Worm (Caenorhabditis elegans) whole organism, late embryonic: ENCODE data around the gene T13H10.2.

ENCODE experiments used
- C08G9.2 ChIP-seq: sonication (generic microtip); optimal IDR thresholded peaks from 2 replicates; lab custom pipeline; 2016; ENCODE audit warnings: mild to moderate bottlenecking, missing genetic modification characterization, moderate library complexity, missing compliant biosample characterization
- C38D4.7 ChIP-seq: fragments of 200-800 bp; sonication (Bioruptor generic); optimal IDR thresholded peaks from 2 replicates; lab custom pipeline; 2018; ENCODE audit warnings: mild to moderate bottlenecking, missing genetic modification characterization, moderate library complexity, missing compliant biosample characterization
- T23F11.4 ChIP-seq: fragments of 200-800 bp; sonication (Bioruptor generic); optimal IDR thresholded peaks from 2 replicates; lab custom pipeline; 2018; ENCODE audit warnings: mild to moderate bottlenecking, missing genetic modification characterization, missing compliant biosample characterization
- ceh-18 ChIP-seq: sonication (generic microtip); optimal IDR thresholded peaks from 2 replicates; lab custom pipeline; 2016; ENCODE audit warnings: missing genetic modification characterization, missing compliant biosample characterization
- ceh-22 ChIP-seq: sonication (generic microtip); optimal IDR thresholded peaks from 2 replicates; lab custom pipeline; 2017; ENCODE audit warnings: missing biosample characterization, missing genetic modification characterization
- ceh-30 ChIP-seq: fragments of 150-350 bp; optimal IDR thresholded peaks from 2 replicates; lab custom pipeline; 2014; ENCODE audit warnings: missing biosample characterization, missing genetic modification characterization
- ceh-34 ChIP-seq: sonication (generic microtip); optimal IDR thresholded peaks from 2 replicates; lab custom pipeline; 2016; ENCODE audit warnings: mild to moderate bottlenecking, missing genetic modification characterization, missing compliant biosample characterization
- ceh-45 ChIP-seq: fragments of 200-800 bp; sonication (Bioruptor generic); IDR thresholded peaks from 2 replicates; pipeline ENCODE4 v1.3.6; 2022; ENCODE audit warnings: missing genetic modification reagents, missing genetic modification characterization, missing compliant biosample characterization
- ceh-48 ChIP-seq: sonication (generic microtip); optimal IDR thresholded peaks from 2 replicates; lab custom pipeline; 2016; ENCODE audit warnings: missing genetic modification characterization, inconsistent platforms, missing compliant biosample characterization
- ceh-9 ChIP-seq: sonication (generic microtip); optimal IDR thresholded peaks from 2 replicates; lab custom pipeline; 2016; ENCODE audit warnings: mild to moderate bottlenecking, missing genetic modification characterization, inconsistent platforms, missing compliant biosample characterization
- dve-1 ChIP-seq: sonication (generic microtip); optimal IDR thresholded peaks from 2 replicates; lab custom pipeline; 2017; ENCODE audit warnings: antibody characterized with exemption, mild to moderate bottlenecking, missing genetic modification characterization, missing compliant biosample characterization
- elt-2 ChIP-seq: sonication (generic microtip); optimal IDR thresholded peaks from 2 replicates; lab custom pipeline; 2016; ENCODE audit warnings: missing genetic modification reagents, missing genetic modification characterization, missing compliant biosample characterization
- elt-4 ChIP-seq: sonication (generic microtip); optimal IDR thresholded peaks from 2 replicates; lab custom pipeline; 2016; ENCODE audit warnings: missing genetic modification characterization, missing compliant biosample characterization
- fkh-10 ChIP-seq: fragments of 150-350 bp; optimal IDR thresholded peaks from 2 replicates; lab custom pipeline; 2014; ENCODE audit warnings: missing biosample characterization, missing genetic modification reagents, missing genetic modification characterization
- gmeb-2 ChIP-seq: sonication (generic microtip); optimal IDR thresholded peaks from 2 replicates; lab custom pipeline; 2016; ENCODE audit warnings: missing genetic modification characterization, inconsistent platforms, missing compliant biosample characterization
- hlh-13 ChIP-seq: fragments of 200-800 bp; sonication (Bioruptor generic); optimal IDR thresholded peaks from 2 replicates; lab custom pipeline; 2018; ENCODE audit warnings: mild to moderate bottlenecking, missing genetic modification characterization, missing compliant biosample characterization
- hlh-15 ChIP-seq: sonication (generic microtip); optimal IDR thresholded peaks from 2 replicates; lab custom pipeline; 2016; ENCODE audit warnings: missing genetic modification characterization, missing compliant biosample characterization
- hlh-30 ChIP-seq: sonication (generic microtip); optimal IDR thresholded peaks from 2 replicates; lab custom pipeline; 2017; ENCODE audit warnings: antibody characterized with exemption, missing genetic modification characterization, missing compliant biosample characterization; ENCODE audit not compliant: insufficient read depth
- madf-2 ChIP-seq: sonication (generic microtip); optimal IDR thresholded peaks from 2 replicates; lab custom pipeline; 2017; ENCODE audit warnings: missing genetic modification characterization, missing compliant biosample characterization
- mec-3 ChIP-seq: sonication (generic microtip); optimal IDR thresholded peaks from 2 replicates; lab custom pipeline; 2016; ENCODE audit warnings: borderline replicate concordance, missing genetic modification characterization, missing compliant biosample characterization
- nhr-11 ChIP-seq: fragments of 150-350 bp; optimal IDR thresholded peaks from 2 replicates; lab custom pipeline; 2014; ENCODE audit warnings: missing biosample characterization, missing genetic modification characterization
- odd-2 ChIP-seq: sonication (generic microtip); optimal IDR thresholded peaks from 2 replicates; lab custom pipeline; 2017; ENCODE audit warnings: antibody characterized with exemption, mild to moderate bottlenecking, missing genetic modification characterization, missing compliant biosample characterization
- pat-9 ChIP-seq: fragments of 200-800 bp; sonication (Bioruptor generic); optimal IDR thresholded peaks from 2 replicates; lab custom pipeline; 2018; ENCODE audit warnings: mild to moderate bottlenecking, missing genetic modification characterization, moderate library complexity, missing compliant biosample characterization
- pax-1 ChIP-seq: fragments of 150-350 bp; optimal IDR thresholded peaks from 2 replicates; lab custom pipeline; 2014; ENCODE audit warnings: missing biosample characterization, missing genetic modification characterization
- pha-2 ChIP-seq: sonication (generic microtip); optimal IDR thresholded peaks from 2 replicates; lab custom pipeline; 2017; ENCODE audit warnings: mild to moderate bottlenecking, missing genetic modification characterization, missing compliant biosample characterization
- pqm-1 ChIP-seq: sonication (generic microtip); optimal IDR thresholded peaks from 2 replicates; lab custom pipeline; 2016; ENCODE audit warnings: missing genetic modification characterization, missing compliant biosample characterization
- ref-2 ChIP-seq: sonication (generic microtip); optimal IDR thresholded peaks from 2 replicates; lab custom pipeline; 2016; ENCODE audit warnings: missing genetic modification characterization, missing compliant biosample characterization
- rnt-1 ChIP-seq: sonication (generic microtip); optimal IDR thresholded peaks from 2 replicates; lab custom pipeline; 2016; ENCODE audit warnings: missing genetic modification characterization, missing compliant biosample characterization
- sox-2 ChIP-seq: fragments of 200-800 bp; sonication (Bioruptor generic); IDR thresholded peaks from 2 replicates; pipeline ENCODE4 v1.3.6; 2022; ENCODE audit warnings: missing genetic modification reagents, missing genetic modification characterization, missing compliant biosample characterization
- syd-9 ChIP-seq: sonication (generic microtip); optimal IDR thresholded peaks from 2 replicates; lab custom pipeline; 2016; ENCODE audit warnings: mild to moderate bottlenecking, missing genetic modification characterization, moderate library complexity, missing compliant biosample characterization
- tbx-7 ChIP-seq: sonication (generic microtip); optimal IDR thresholded peaks from 2 replicates; lab custom pipeline; 2016; ENCODE audit warnings: missing genotype, missing genetic modification characterization, missing compliant biosample characterization
- unc-3 ChIP-seq, 2 experiments: fragments of 200-800 bp in 1 of 2; sonication (Bioruptor generic) in 1 of 2; sonication (generic microtip) in 1 of 2; conservative IDR thresholded peaks in 1 of 2; optimal IDR thresholded peaks in 1 of 2; 2 replicates each; pipeline versions ENCODE4 v1.3.6 to Lab custom; 2016 to 2022; ENCODE audit warnings: missing compliant biosample characterization in 2 of 2, missing genetic modification characterization in 2 of 2, missing genetic modification reagents in 1 of 2
- unc-42 ChIP-seq: sonication (generic microtip); optimal IDR thresholded peaks from 2 replicates; lab custom pipeline; 2016; ENCODE audit warnings: missing genotype, missing genetic modification characterization, missing compliant biosample characterization

The T13H10.2 gene

ce11 chrIV:9998487-9999218 lies 34.6 kb downstream of the T13H10.2 start, which contains the start of gene pyp-1:
Gene pyp-1, minus strand, starts transcription at chrIV:9998925.
- TF ChIP-seq syd-9 (tag; lab: Kevin White, UChicago) (no peak), odd-2 (no peak), hlh-13 (GFP tag; lab: Kevin White, UChicago) (no peak), elt-2 (tag; lab: Kevin White, UChicago) (peak; percentile 6), dve-1 (tag; lab: Kevin White, UChicago) (no peak), ceh-18 (no peak), fkh-10 (GFP tag; lab: Kevin White, UChicago) (no peak)

- TF ChIP-seq tbx-7 (tag; lab: Kevin White, UChicago): no peak
- TF ChIP-seq C38D4.7 (GFP tag; lab: Kevin White, UChicago): no peak
- no peak for TF ChIP-seq ref-2
- no peak for TF ChIP-seq ceh-48
- no peak for TF ChIP-seq T23F11.4 (GFP tag; lab: Kevin White, UChicago)
- TF ChIP-seq ceh-30 (tag; lab: Kevin White, UChicago): no peak
- TF ChIP-seq pha-2 (tag; lab: Kevin White, UChicago): no peak
- TF ChIP-seq gmeb-2 (tag; lab: Kevin White, UChicago): no peak
Observed at ce11 chrIV:10001748-10002147, 37.7 kb downstream of the T13H10.2 start, which contains the start of gene C47E12.3. Gene C47E12.3, minus strand, starts transcription at chrIV:10001848.

- TF ChIP-seq pqm-1 (no peak), ceh-45 (no peak), ceh-9 (tag; lab: Kevin White, UChicago) (no peak), ceh-22 (tag; lab: Kevin White, UChicago) (no peak), rnt-1 (tag; lab: Kevin White, UChicago) (no peak), madf-2 (tag; lab: Kevin White, UChicago) (no peak), pax-1 (tag; lab: Kevin White, UChicago) (no peak), mec-3 (tag; lab: Kevin White, UChicago) (no peak), elt-4 (tag; lab: Kevin White, UChicago) (no peak), unc-42 (no peak), ceh-30 (tag; lab: Kevin White, UChicago) (no peak), C08G9.2 (tag; lab: Kevin White, UChicago) (no peak), pat-9 (no peak), unc-3 (GFP tag; conservative IDR thresholded peaks at IDR 0.05; lab: Robert Waterston, UW) (no peak), unc-3 (tag; optimal IDR thresholded peaks at IDR 0.05; lab: Kevin White, UChicago) (no peak), hlh-13 (GFP tag; lab: Kevin White, UChicago) (no peak), hlh-30 (tag; lab: Kevin White, UChicago) (no peak), nhr-11 (no peak), hlh-15 (tag; lab: Kevin White, UChicago) (no peak), sox-2 (GFP tag; lab: Robert Waterston, UW) (no peak), ceh-34 (no peak)
Observed at ce11 chrIV:10003372-10003771, 39.3 kb downstream of the T13H10.2 start, which contains the start of the genes C47E12.2 and sars-1. Gene C47E12.2, minus strand, starts transcription at chrIV:10003502. Gene sars-1, plus strand, starts transcription at chrIV:10003726.

ce11 chrIV:10006792-10007191 lies 42.7 kb downstream of the T13H10.2 start, which contains the start of gene C47E12.13:
Gene C47E12.13, minus strand, starts transcription at chrIV:10006892.
- no peak for TF ChIP-seq ceh-9 (tag; lab: Kevin White, UChicago)
- TF ChIP-seq, all 69 proteins: peak for 0
